Worm (Caenorhabditis elegans) whole organism, young adult: ENCODE results near the gene T25D10.4.
A peak's percentile ranks its signal among the peaks of the same experiment; 100 is the strongest.

Experiments used
- B0035.1 ChIP-seq: sonication (generic microtip); optimal IDR thresholded peaks from 2 replicates; lab custom pipeline; 2016; ENCODE audit warnings: missing genetic modification characterization, mild to moderate bottlenecking, missing compliant biosample characterization, missing genotype, missing genetic modification reagents
- B0336.3 ChIP-seq: fragments of 200-800 bp; sonication (Bioruptor generic); IDR thresholded peaks from 2 replicates; pipeline ENCODE4 v1.3.6; 2022; ENCODE audit warnings: missing genetic modification characterization, missing compliant biosample characterization
- C06A6.2 ChIP-seq: fragments of 200-800 bp; sonication (Bioruptor generic); conservative IDR thresholded peaks from 2 replicates; pipeline ENCODE4 v1.3.6; 2022; ENCODE audit warnings: missing genetic modification characterization, missing compliant biosample characterization
- D2030.7 ChIP-seq: fragments of 200-800 bp; sonication (Bioruptor generic); IDR thresholded peaks from 2 replicates; pipeline ENCODE4 v1.3.6; 2022; ENCODE audit warnings: missing genetic modification reagents, missing genetic modification characterization, missing compliant biosample characterization
- F10E7.11 ChIP-seq: sonication (generic microtip); optimal IDR thresholded peaks from 2 replicates; lab custom pipeline; 2017; ENCODE audit warnings: mild to moderate bottlenecking, missing genetic modification characterization, moderate library complexity, missing compliant biosample characterization
- F22D6.2 ChIP-seq: sonication (generic microtip); optimal IDR thresholded peaks from 2 replicates; lab custom pipeline; 2016; ENCODE audit warnings: mild to moderate bottlenecking, missing genetic modification characterization, missing compliant biosample characterization
- F23B12.7 ChIP-seq: sonication (generic microtip); optimal IDR thresholded peaks from 2 replicates; lab custom pipeline; 2017; ENCODE audit warnings: missing genetic modification characterization, mild to moderate bottlenecking, missing compliant biosample characterization, antibody characterized with exemption, moderate library complexity; ENCODE audit not compliant: insufficient read depth
- F37B4.10 ChIP-seq: fragments of 200-800 bp; sonication (Bioruptor generic); IDR thresholded peaks from 2 replicates; pipeline ENCODE4 v1.3.6; 2022; ENCODE audit warnings: missing genetic modification characterization, missing compliant biosample characterization
- F57C9.4 ChIP-seq: sonication (generic microtip); optimal IDR thresholded peaks from 2 replicates; lab custom pipeline; 2017; ENCODE audit warnings: mild to moderate bottlenecking, missing genetic modification characterization, missing compliant biosample characterization
- Y53G8AR.9 ChIP-seq: fragments of 200-800 bp; sonication (Bioruptor generic); conservative IDR thresholded peaks from 2 replicates; pipeline ENCODE4 v1.3.6; 2022; ENCODE audit warnings: missing genetic modification reagents, missing genetic modification characterization, missing compliant biosample characterization
- Y67H2A.10 ChIP-seq: fragments of 200-800 bp; sonication (Bioruptor generic); conservative IDR thresholded peaks from 2 replicates; pipeline ENCODE4 v1.3.6; 2022; ENCODE audit warnings: missing genetic modification reagents, missing genetic modification characterization, missing compliant biosample characterization
- akir-1 ChIP-seq: fragments of 200-800 bp; sonication (Bioruptor generic); optimal IDR thresholded peaks from 2 replicates; lab custom pipeline; 2018; ENCODE audit warnings: mild to moderate bottlenecking, missing genetic modification characterization, moderate library complexity, missing compliant biosample characterization
- ama-1 ChIP-seq, 3 experiments: fragments of 150-350 bp in 1 of 3; sonication (generic microtip) in 2 of 3; optimal IDR thresholded peaks; 2 replicates each; lab custom pipeline; 2014 to 2018; ENCODE audit warnings: missing biosample characterization in 2 of 3, missing genetic modification characterization in 2 of 3, missing genetic modification reagents in 2 of 3
- athp-1 ChIP-seq: sonication (generic microtip); optimal IDR thresholded peaks from 2 replicates; lab custom pipeline; 2017; ENCODE audit warnings: mild to moderate bottlenecking, missing genetic modification characterization, missing compliant biosample characterization
- ceh-27 ChIP-seq: fragments of 200-800 bp; sonication (Bioruptor generic); optimal IDR thresholded peaks from 2 replicates; lab custom pipeline; 2018; ENCODE audit warnings: mild to moderate bottlenecking, missing genetic modification characterization, moderate library complexity, missing compliant biosample characterization
- ceh-40 ChIP-seq: fragments of 200-800 bp; sonication (Bioruptor generic); IDR thresholded peaks from 2 replicates; pipeline ENCODE4 v1.3.6; 2022; ENCODE audit warnings: missing genetic modification characterization, missing compliant biosample characterization
- ceh-58 ChIP-seq: fragments of 200-800 bp; sonication (Bioruptor generic); IDR thresholded peaks from 2 replicates; pipeline ENCODE4 v1.3.6; 2022; ENCODE audit warnings: missing genetic modification characterization, missing compliant biosample characterization
- die-1 ChIP-seq: sonication (generic microtip); optimal IDR thresholded peaks from 2 replicates; lab custom pipeline; 2016; ENCODE audit warnings: missing genotype, mild to moderate bottlenecking, missing genetic modification characterization, missing compliant biosample characterization
- dpl-1 ChIP-seq: fragments of 150-350 bp; optimal IDR thresholded peaks from 2 replicates; lab custom pipeline; 2014; ENCODE audit warnings: missing biosample characterization, missing genetic modification reagents, missing genetic modification characterization
- egrh-3 ChIP-seq: fragments of 200-800 bp; sonication (Bioruptor generic); IDR thresholded peaks from 2 replicates; pipeline ENCODE4 v1.3.6; 2022; ENCODE audit warnings: missing genetic modification reagents, missing genetic modification characterization, missing compliant biosample characterization
- ets-4 ChIP-seq: fragments of 200-800 bp; sonication (Bioruptor generic); optimal IDR thresholded peaks from 2 replicates; lab custom pipeline; 2018; ENCODE audit warnings: mild to moderate bottlenecking, missing genetic modification characterization, missing compliant biosample characterization
- gei-17 ChIP-seq: fragments of 200-800 bp; sonication (Bioruptor generic); optimal IDR thresholded peaks from 2 replicates; lab custom pipeline; 2018; ENCODE audit warnings: mild to moderate bottlenecking, missing genetic modification characterization, missing compliant biosample characterization
- hlh-12 ChIP-seq: sonication (generic microtip); optimal IDR thresholded peaks from 2 replicates; lab custom pipeline; 2016; ENCODE audit warnings: missing genetic modification characterization, missing compliant biosample characterization
- hlh-26 ChIP-seq: fragments of 200-800 bp; sonication (Bioruptor generic); conservative IDR thresholded peaks from 2 replicates; pipeline ENCODE4 v1.3.6; 2022; ENCODE audit warnings: missing genetic modification reagents, missing genetic modification characterization, missing compliant biosample characterization
- hrde-1 ChIP-seq: sonication (generic microtip); optimal IDR thresholded peaks from 2 replicates; lab custom pipeline; 2016; ENCODE audit warnings: missing genetic modification characterization, mild to moderate bottlenecking, missing compliant biosample characterization, moderate library complexity, missing genotype, missing genetic modification reagents, borderline replicate concordance
- hsf-1 ChIP-seq: fragments of 200-800 bp; sonication (Bioruptor generic); IDR thresholded peaks from 2 replicates; pipeline ENCODE4 v1.3.6; 2022; ENCODE audit warnings: missing genetic modification reagents, missing genetic modification characterization, missing compliant biosample characterization
- let-607 ChIP-seq, 2 experiments: fragments of 200-800 bp in 1 of 2; sonication (Bioruptor generic) in 1 of 2; sonication (generic microtip) in 1 of 2; optimal IDR thresholded peaks; 2 replicates each; lab custom pipeline; 2016 to 2018; ENCODE audit warnings: mild to moderate bottlenecking in 2 of 2, missing compliant biosample characterization in 2 of 2, missing genetic modification characterization in 2 of 2, moderate library complexity in 2 of 2, missing genotype in 1 of 2
- lin-40 ChIP-seq: sonication (generic microtip); optimal IDR thresholded peaks from 2 replicates; lab custom pipeline; 2016; ENCODE audit warnings: missing genetic modification characterization, mild to moderate bottlenecking, missing compliant biosample characterization, missing genotype, missing genetic modification reagents
- lin-54 ChIP-seq: fragments of 200-800 bp; sonication (Bioruptor generic); optimal IDR thresholded peaks from 2 replicates; lab custom pipeline; 2018; ENCODE audit warnings: mild to moderate bottlenecking, missing genetic modification characterization, missing compliant biosample characterization
- madf-8 ChIP-seq: fragments of 200-800 bp; sonication (Bioruptor generic); conservative IDR thresholded peaks from 2 replicates; pipeline ENCODE4 v1.3.6; 2022; ENCODE audit warnings: missing genetic modification reagents, missing genetic modification characterization, missing compliant biosample characterization
- nhr-80 ChIP-seq: sonication (generic microtip); optimal IDR thresholded peaks from 2 replicates; lab custom pipeline; 2016; ENCODE audit warnings: missing genetic modification characterization, missing compliant biosample characterization
- pbrm-1 ChIP-seq: fragments of 200-800 bp; sonication (Bioruptor generic); IDR thresholded peaks from 2 replicates; pipeline ENCODE4 v1.3.6; 2022; ENCODE audit warnings: missing genetic modification reagents, missing genetic modification characterization, missing compliant biosample characterization
- rcor-1 ChIP-seq: fragments of 200-800 bp; sonication (Bioruptor generic); IDR thresholded peaks from 2 replicates; pipeline ENCODE4 v1.3.6; 2022; ENCODE audit warnings: missing genetic modification reagents, missing genetic modification characterization, missing compliant biosample characterization
- repo-1 ChIP-seq: sonication (generic microtip); optimal IDR thresholded peaks from 2 replicates; lab custom pipeline; 2017; ENCODE audit warnings: mild to moderate bottlenecking, missing genetic modification characterization, missing compliant biosample characterization
- rpc-1 ChIP-seq, 2 experiments: fragments of 150-350 bp in 1 of 2; sonication (generic microtip) in 1 of 2; optimal IDR thresholded peaks; 2 replicates each; lab custom pipeline; 2014 to 2018; ENCODE audit warnings: missing biosample characterization in 1 of 2, missing genetic modification characterization in 1 of 2, missing genetic modification reagents in 1 of 2, missing genotype in 1 of 2
- sdz-38 ChIP-seq: sonication (generic microtip); optimal IDR thresholded peaks from 2 replicates; lab custom pipeline; 2016; ENCODE audit warnings: missing genotype, missing genetic modification characterization, missing compliant biosample characterization
- snpc-1.1 ChIP-seq: sonication (generic microtip); optimal IDR thresholded peaks from 2 replicates; lab custom pipeline; 2017; ENCODE audit warnings: missing genetic modification characterization, mild to moderate bottlenecking, missing compliant biosample characterization, antibody characterized with exemption, moderate library complexity, missing genotype, missing genetic modification reagents; ENCODE audit not compliant: insufficient read depth
- snpc-1.3 ChIP-seq: sonication (generic microtip); optimal IDR thresholded peaks from 2 replicates; lab custom pipeline; 2017; ENCODE audit warnings: missing genetic modification characterization, mild to moderate bottlenecking, missing compliant biosample characterization, antibody characterized with exemption, moderate library complexity, missing genotype, missing genetic modification reagents; ENCODE audit not compliant: insufficient read depth
- snpc-3.4 ChIP-seq: sonication (generic microtip); optimal IDR thresholded peaks from 2 replicates; lab custom pipeline; 2017; ENCODE audit warnings: missing genetic modification characterization, mild to moderate bottlenecking, missing compliant biosample characterization, antibody characterized with exemption, moderate library complexity, missing genotype, missing genetic modification reagents
- sptf-2 ChIP-seq: fragments of 200-800 bp; sonication (Bioruptor generic); optimal IDR thresholded peaks from 2 replicates; lab custom pipeline; 2018; ENCODE audit warnings: mild to moderate bottlenecking, missing genetic modification characterization, missing compliant biosample characterization
- unc-130 ChIP-seq: sonication (generic microtip); optimal IDR thresholded peaks from 2 replicates; lab custom pipeline; 2016; ENCODE audit warnings: missing genetic modification reagents, missing genetic modification characterization, missing compliant biosample characterization
- zfh-2 ChIP-seq: fragments of 200-800 bp; sonication (Bioruptor generic); conservative IDR thresholded peaks from 2 replicates; pipeline ENCODE4 v1.3.6; 2022; ENCODE audit warnings: missing genetic modification reagents, missing genetic modification characterization, missing compliant biosample characterization
- ztf-22 ChIP-seq: fragments of 200-800 bp; sonication (Bioruptor generic); optimal IDR thresholded peaks from 2 replicates; lab custom pipeline; 2018; ENCODE audit warnings: mild to moderate bottlenecking, missing genetic modification characterization, moderate library complexity, missing compliant biosample characterization
- ztf-25 ChIP-seq: fragments of 200-800 bp; sonication (Bioruptor generic); IDR thresholded peaks from 2 replicates; pipeline ENCODE4 v1.3.6; 2022; ENCODE audit warnings: missing genetic modification reagents, missing genetic modification characterization, missing compliant biosample characterization

T25D10.4 gene

ce11 chrII:6360822-6361221, 49.3 kb downstream of the T25D10.4 start, which contains the start of gene K10B2.4 (continued):
- no peak for TF ChIP-seq snpc-1.1 (tag; lab: Kevin White, UChicago)
- peak; percentile 36; the same call in 1 of the 2 replicates for TF ChIP-seq B0336.3
- TF ChIP-seq F22D6.2 (tag; lab: Kevin White, UChicago) = no peak
- TF ChIP-seq akir-1 (GFP tag; lab: Kevin White, UChicago) = peak; percentile 12
- TF ChIP-seq Y53G8AR.9 = no peak
- peak; percentile 43; the same call in 1 of the 2 replicates for TF ChIP-seq rcor-1 (GFP tag; lab: Robert Waterston, UW)
- TF ChIP-seq ceh-58 (GFP tag; lab: Robert Waterston, UW) = no peak
- TF ChIP-seq Y67H2A.10 (GFP tag; lab: Robert Waterston, UW) = 0 out of 2 replicates have a peak, but pooled peaks have one; percentile 21
- TF ChIP-seq hrde-1 = peak; percentile 53
- no peak for TF ChIP-seq repo-1 (tag; lab: Kevin White, UChicago)
- peak; percentile 61 for TF ChIP-seq nhr-80 (tag; lab: Kevin White, UChicago)
- TF ChIP-seq hlh-12 = no peak
- TF ChIP-seq F57C9.4 (tag; lab: Kevin White, UChicago) = no peak
- no peak for TF ChIP-seq hlh-26 (GFP tag; lab: Robert Waterston, UW)
- TF ChIP-seq F37B4.10 (GFP tag; lab: Robert Waterston, UW) = no peak
- TF ChIP-seq D2030.7 = peak; percentile 41; the same call in 1 of the 2 replicates
- TF ChIP-seq B0035.1 = peak; percentile 56
- peak; percentile 80 for TF ChIP-seq F23B12.7 (tag; lab: Kevin White, UChicago)
- TF ChIP-seq gei-17 (GFP tag; lab: Kevin White, UChicago) = no peak
- TF ChIP-seq sptf-2 = no peak

ce11 chrII:6358905-6359304, 51.2 kb downstream of the T25D10.4 start, which contains the start of gene C32D5.12:
Gene C32D5.12 (minus strand): TSS chrII:6359005.
- TF ChIP-seq madf-8 = no peak

- TF ChIP-seq ets-4 (GFP tag; lab: Kevin White, UChicago) (no peak), sdz-38 (tag; lab: Kevin White, UChicago) (no peak), ceh-27 (GFP tag; lab: Kevin White, UChicago) (no peak), snpc-1.3 (tag; lab: Kevin White, UChicago) (peak; percentile 28), egrh-3 (GFP tag; lab: Robert Waterston, UW) (no peak), lin-54 (GFP tag; lab: Kevin White, UChicago) (peak; percentile 37), die-1 (peak; percentile 25), D2030.7 (no peak), athp-1 (tag; lab: Kevin White, UChicago) (peak; percentile 50), pbrm-1 (no peak), dpl-1 (GFP tag; lab: Kevin White, UChicago) (no peak), rpc-1 (optimal IDR thresholded peaks at IDR 0.05; lab: Kevin White, UChicago) (peak; percentile 56), rpc-1 (tag; optimal IDR thresholded peaks at IDR 0.05; lab: Kevin White, UChicago) (peak; percentile 78), ztf-22 (no peak), ceh-40 (GFP tag; lab: Robert Waterston, UW) (no peak), C06A6.2 (GFP tag; lab: Robert Waterston, UW) (no peak), ama-1 (optimal IDR thresholded peaks at IDR 0.05; lab: Kevin White, UChicago) (no peak), ama-1 (GFP tag; optimal IDR thresholded peaks at IDR 0.05; lab: Kevin White, UChicago) (no peak), hsf-1 (GFP tag; lab: Robert Waterston, UW) (0 out of 2 replicates have a peak, but pooled peaks have one; percentile 30), Y67H2A.10 (GFP tag; lab: Robert Waterston, UW) (no peak), F10E7.11 (no peak), unc-130 (GFP tag; lab: Kevin White, UChicago) (no peak), F23B12.7 (tag; lab: Kevin White, UChicago) (peak; percentile 54), ztf-25 (no peak), hrde-1 (no peak), lin-40 (tag; lab: Kevin White, UChicago) (no peak), snpc-3.4 (tag; lab: Kevin White, UChicago) (peak; percentile 37), zfh-2 (no peak), ceh-58 (GFP tag; lab: Robert Waterston, UW) (0 out of 2 replicates have a peak, but pooled peaks have one; percentile 93), let-607 (tag; optimal IDR thresholded peaks at IDR 0.05; lab: Kevin White, UChicago) (no peak)
These were observed 51.8 kb downstream of the T25D10.4 start for ce11 chrII:6358232-6358631.
